Worm (Caenorhabditis elegans) whole organism, young adult: ENCODE measurements around the gene sto-3.

ENCODE experiments used
- B0019.2 ChIP-seq: fragments of 200-800 bp; sonication (Bioruptor generic); conservative IDR thresholded peaks from 2 replicates; pipeline ENCODE4 v1.3.6; 2022; ENCODE audit warnings: missing genetic modification reagents, missing genetic modification characterization, missing compliant biosample characterization
- C17E4.6 ChIP-seq: fragments of 200-800 bp; sonication (Bioruptor generic); IDR thresholded peaks from 2 replicates; pipeline ENCODE4 v1.3.6; 2022; ENCODE audit warnings: missing genetic modification reagents, missing genetic modification characterization, missing compliant biosample characterization
- F22D6.2 ChIP-seq: sonication (generic microtip); optimal IDR thresholded peaks from 2 replicates; lab custom pipeline; 2016; ENCODE audit warnings: mild to moderate bottlenecking, missing genetic modification characterization, missing compliant biosample characterization
- F57A8.1 ChIP-seq: fragments of 200-800 bp; sonication (Bioruptor generic); optimal IDR thresholded peaks from 2 replicates; lab custom pipeline; 2018; ENCODE audit warnings: mild to moderate bottlenecking, missing genetic modification characterization, moderate library complexity, missing compliant biosample characterization
- F57C9.4 ChIP-seq: sonication (generic microtip); optimal IDR thresholded peaks from 2 replicates; lab custom pipeline; 2017; ENCODE audit warnings: mild to moderate bottlenecking, missing genetic modification characterization, missing compliant biosample characterization
- K11D2.4 ChIP-seq: fragments of 200-800 bp; sonication (Bioruptor generic); IDR thresholded peaks from 2 replicates; pipeline ENCODE4 v1.3.6; 2022; ENCODE audit warnings: missing genetic modification reagents, missing genetic modification characterization, missing compliant biosample characterization
- Y79H2A.3 ChIP-seq: fragments of 200-800 bp; sonication (Bioruptor generic); conservative IDR thresholded peaks from 2 replicates; pipeline ENCODE4 v1.3.6; 2022; ENCODE audit warnings: missing genetic modification reagents, missing genetic modification characterization, missing compliant biosample characterization
- ama-1 ChIP-seq, 3 experiments: fragments of 150-350 bp in 1 of 3; sonication (generic microtip) in 2 of 3; optimal IDR thresholded peaks; 2 replicates each; lab custom pipeline; 2014 to 2018; ENCODE audit warnings: missing biosample characterization in 2 of 3, missing genetic modification characterization in 2 of 3, missing genetic modification reagents in 2 of 3
- aptf-3 ChIP-seq: fragments of 200-800 bp; sonication (Bioruptor generic); IDR thresholded peaks from 2 replicates; pipeline ENCODE4 v1.3.6; 2022; ENCODE audit warnings: missing genetic modification characterization, missing compliant biosample characterization
- attf-3 ChIP-seq: fragments of 200-800 bp; sonication (Bioruptor generic); conservative IDR thresholded peaks from 2 replicates; pipeline ENCODE4 v1.3.6; 2022; ENCODE audit warnings: missing genetic modification reagents, missing genetic modification characterization, missing compliant biosample characterization
- ccch-3 ChIP-seq: fragments of 200-800 bp; sonication (Bioruptor generic); optimal IDR thresholded peaks from 2 replicates; lab custom pipeline; 2018; ENCODE audit warnings: mild to moderate bottlenecking, missing genetic modification characterization, missing compliant biosample characterization
- ceh-100 ChIP-seq: fragments of 200-800 bp; sonication (Bioruptor generic); IDR thresholded peaks from 2 replicates; pipeline ENCODE4 v1.3.6; 2022; ENCODE audit warnings: missing genetic modification reagents, missing genetic modification characterization, missing compliant biosample characterization
- dox-1 ChIP-seq: fragments of 200-800 bp; sonication (Bioruptor generic); IDR thresholded peaks from 2 replicates; pipeline ENCODE4 v1.3.6; 2022; ENCODE audit warnings: missing genetic modification reagents, missing genetic modification characterization, missing compliant biosample characterization
- dpff-1 ChIP-seq: sonication (generic microtip); optimal IDR thresholded peaks from 2 replicates; lab custom pipeline; 2017; ENCODE audit warnings: mild to moderate bottlenecking, missing genetic modification characterization, missing compliant biosample characterization
- dpl-1 ChIP-seq: fragments of 150-350 bp; optimal IDR thresholded peaks from 2 replicates; lab custom pipeline; 2014; ENCODE audit warnings: missing biosample characterization, missing genetic modification reagents, missing genetic modification characterization
- egl-44 ChIP-seq: fragments of 200-800 bp; sonication (Bioruptor generic); IDR thresholded peaks from 2 replicates; pipeline ENCODE4 v1.3.6; 2022; ENCODE audit warnings: missing genetic modification reagents, missing genetic modification characterization, missing compliant biosample characterization
- egrh-3 ChIP-seq: fragments of 200-800 bp; sonication (Bioruptor generic); IDR thresholded peaks from 2 replicates; pipeline ENCODE4 v1.3.6; 2022; ENCODE audit warnings: missing genetic modification reagents, missing genetic modification characterization, missing compliant biosample characterization
- gei-17 ChIP-seq: fragments of 200-800 bp; sonication (Bioruptor generic); optimal IDR thresholded peaks from 2 replicates; lab custom pipeline; 2018; ENCODE audit warnings: mild to moderate bottlenecking, missing genetic modification characterization, missing compliant biosample characterization
- him-1 ChIP-seq: sonication (generic microtip); optimal IDR thresholded peaks from 2 replicates; lab custom pipeline; 2016; ENCODE audit warnings: missing genotype, missing genetic modification reagents, missing genetic modification characterization, missing compliant biosample characterization
- lir-1 ChIP-seq: fragments of 200-800 bp; sonication (Bioruptor generic); conservative IDR thresholded peaks from 2 replicates; pipeline ENCODE4 v1.3.6; 2022; ENCODE audit warnings: missing genetic modification reagents, missing genetic modification characterization, missing compliant biosample characterization
- lsl-1 ChIP-seq: fragments of 200-800 bp; sonication (Bioruptor generic); optimal IDR thresholded peaks from 2 replicates; lab custom pipeline; 2018; ENCODE audit warnings: mild to moderate bottlenecking, missing genetic modification characterization, moderate library complexity, missing compliant biosample characterization
- madf-10 ChIP-seq: sonication (generic microtip); optimal IDR thresholded peaks from 2 replicates; lab custom pipeline; 2016; ENCODE audit warnings: mild to moderate bottlenecking, missing genetic modification characterization, missing compliant biosample characterization
- madf-6 ChIP-seq: fragments of 200-800 bp; sonication (Bioruptor generic); IDR thresholded peaks from 2 replicates; pipeline ENCODE4 v1.3.6; 2022; ENCODE audit warnings: missing genetic modification reagents, missing genetic modification characterization, missing compliant biosample characterization
- mes-4 ChIP-seq: sonication (generic microtip); optimal IDR thresholded peaks from 2 replicates; lab custom pipeline; 2016; ENCODE audit warnings: missing genotype, missing genetic modification characterization, missing compliant biosample characterization
- mxl-1 ChIP-seq: sonication (generic microtip); optimal IDR thresholded peaks from 2 replicates; lab custom pipeline; 2016; ENCODE audit warnings: missing genetic modification characterization, missing compliant biosample characterization
- nfya-1 ChIP-seq: sonication (generic microtip); optimal IDR thresholded peaks from 2 replicates; lab custom pipeline; 2017; ENCODE audit warnings: antibody characterized with exemption, missing compliant biosample characterization, missing genetic modification characterization, borderline replicate concordance; ENCODE audit not compliant: insufficient read depth
- nhr-80 ChIP-seq: sonication (generic microtip); optimal IDR thresholded peaks from 2 replicates; lab custom pipeline; 2016; ENCODE audit warnings: missing genetic modification characterization, missing compliant biosample characterization
- rcor-1 ChIP-seq: fragments of 200-800 bp; sonication (Bioruptor generic); IDR thresholded peaks from 2 replicates; pipeline ENCODE4 v1.3.6; 2022; ENCODE audit warnings: missing genetic modification reagents, missing genetic modification characterization, missing compliant biosample characterization
- rec-8 ChIP-seq, 2 experiments: sonication (generic microtip); optimal IDR thresholded peaks; 2 replicates each; lab custom pipeline; 2016; ENCODE audit warnings: mild to moderate bottlenecking in 2 of 2, missing genetic modification characterization in 2 of 2, missing genetic modification reagents in 2 of 2, missing genotype in 2 of 2, missing biosample characterization in 1 of 2, missing compliant biosample characterization in 1 of 2, moderate library complexity in 1 of 2
- sdz-38 ChIP-seq: sonication (generic microtip); optimal IDR thresholded peaks from 2 replicates; lab custom pipeline; 2016; ENCODE audit warnings: missing genotype, missing genetic modification characterization, missing compliant biosample characterization
- snpc-3.4 ChIP-seq: sonication (generic microtip); optimal IDR thresholded peaks from 2 replicates; lab custom pipeline; 2017; ENCODE audit warnings: missing genetic modification characterization, mild to moderate bottlenecking, missing compliant biosample characterization, antibody characterized with exemption, moderate library complexity, missing genotype, missing genetic modification reagents
- somi-1 ChIP-seq: fragments of 200-800 bp; sonication (Bioruptor generic); optimal IDR thresholded peaks from 2 replicates; lab custom pipeline; 2018; ENCODE audit warnings: mild to moderate bottlenecking, missing genetic modification characterization, missing compliant biosample characterization
- tbp1 ChIP-seq: fragments of 200-800 bp; sonication (Bioruptor generic); optimal IDR thresholded peaks from 2 replicates; lab custom pipeline; 2018; ENCODE audit warnings: mild to moderate bottlenecking, missing genetic modification characterization, missing compliant biosample characterization
- zim-3 ChIP-seq: sonication (generic microtip); optimal IDR thresholded peaks from 2 replicates; lab custom pipeline; 2017; ENCODE audit warnings: mild to moderate bottlenecking, missing genetic modification characterization, moderate library complexity, missing compliant biosample characterization
- ztf-22 ChIP-seq: fragments of 200-800 bp; sonication (Bioruptor generic); optimal IDR thresholded peaks from 2 replicates; lab custom pipeline; 2018; ENCODE audit warnings: mild to moderate bottlenecking, missing genetic modification characterization, moderate library complexity, missing compliant biosample characterization

sto-3 gene

DNA sequence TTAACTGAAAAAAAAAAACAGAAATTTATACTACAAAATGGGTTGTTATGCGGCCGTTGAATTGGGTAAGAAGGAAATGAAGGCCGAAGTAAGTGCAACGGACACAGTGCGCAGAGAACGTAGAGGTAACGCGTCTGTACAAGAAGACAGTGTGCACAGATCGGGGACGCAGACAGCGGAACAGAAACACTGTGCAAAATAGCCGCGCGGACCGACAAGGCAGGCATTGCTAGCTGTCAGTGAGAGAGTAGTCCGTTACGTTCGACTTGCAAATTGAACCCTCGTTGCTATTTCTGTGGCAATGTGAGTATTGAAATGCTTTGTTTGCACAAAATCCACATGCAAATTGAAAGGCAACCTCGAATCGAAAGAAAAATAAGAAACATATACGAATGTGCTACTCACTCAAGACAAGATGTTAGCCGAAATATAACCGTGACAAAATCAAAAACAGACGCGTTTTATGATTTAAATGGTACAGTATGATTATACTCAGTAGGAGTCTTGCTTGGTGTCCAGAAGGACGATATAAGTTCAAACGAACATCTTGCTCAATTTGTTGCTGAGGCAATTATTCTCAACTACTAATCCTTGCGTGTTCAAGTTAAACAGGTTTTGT, 21.3 kb downstream of the sto-3 start (continued):
- no peak for TF ChIP-seq nfya-1 (tag; lab: Kevin White, UChicago)

DNA sequence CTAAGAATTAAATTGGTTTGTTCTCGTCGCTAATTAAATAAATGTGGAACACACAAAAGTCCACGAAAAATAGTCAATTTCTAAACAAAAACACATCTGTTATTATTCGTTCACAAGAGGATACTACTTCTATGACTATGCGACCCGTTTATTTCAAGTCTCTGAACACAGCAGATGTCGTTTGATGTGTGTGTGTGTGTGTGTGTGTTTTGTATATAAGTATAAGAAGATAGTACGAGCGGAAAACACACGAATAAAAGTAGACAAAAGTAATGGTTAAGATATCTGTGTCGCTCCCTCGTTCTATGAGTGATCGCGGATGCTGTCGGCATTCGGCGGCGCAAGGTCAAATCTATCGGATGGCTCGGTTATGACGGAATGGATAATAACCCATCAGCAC, 23.1 kb downstream of the sto-3 start:
- no peak for TF ChIP-seq ztf-22 (GFP tag; lab: Kevin White, UChicago)
- TF ChIP-seq madf-10 (tag; lab: Kevin White, UChicago), result no peak
- no peak for TF ChIP-seq egl-44 (GFP tag; lab: Robert Waterston, UW)
- TF ChIP-seq mxl-1 (tag; lab: Kevin White, UChicago), result no peak
- no peak for TF ChIP-seq B0019.2 (GFP tag; lab: Robert Waterston, UW)
- TF ChIP-seq somi-1, result no peak
- no peak for TF ChIP-seq Y79H2A.3 (GFP tag; lab: Robert Waterston, UW)

ce11 chrX:11596876-11597275, 25.0 kb downstream of the sto-3 start:
- no peak for TF ChIP-seq somi-1

ce11 chrX:11592539-11592938, 29.4 kb downstream of the sto-3 start:
- TF ChIP-seq lir-1 (GFP tag; lab: Robert Waterston, UW) (no peak), dox-1 (GFP tag; lab: Robert Waterston, UW) (no peak), nfya-1 (tag; lab: Kevin White, UChicago) (no peak), snpc-3.4 (tag; lab: Kevin White, UChicago) (no peak), attf-3 (GFP tag; lab: Robert Waterston, UW) (no peak), C17E4.6 (no peak)

- TF ChIP-seq egrh-3 (GFP tag; lab: Robert Waterston, UW) (no peak), attf-3 (GFP tag; lab: Robert Waterston, UW) (no peak), nhr-80 (no peak), dpl-1 (GFP tag; lab: Kevin White, UChicago) (no peak), ama-1 (optimal IDR thresholded peaks at IDR 0.05; lab: Kevin White, UChicago) (no peak), ama-1 (GFP tag; optimal IDR thresholded peaks at IDR 0.05; lab: Kevin White, UChicago) (no peak), madf-6 (GFP tag; lab: Robert Waterston, UW) (no peak), zim-3 (tag; lab: Kevin White, UChicago) (no peak), K11D2.4 (GFP tag; lab: Robert Waterston, UW) (no peak), dox-1 (GFP tag; lab: Robert Waterston, UW) (no peak), aptf-3 (no peak), madf-10 (tag; lab: Kevin White, UChicago) (no peak), him-1 (tag; lab: Kevin White, UChicago) (no peak), lsl-1 (GFP tag; lab: Kevin White, UChicago) (no peak), rcor-1 (no peak), F22D6.2 (tag; lab: Kevin White, UChicago) (no peak), somi-1 (no peak), rec-8 (tag; optimal IDR thresholded peaks at IDR 0.05; lab: Kevin White, UChicago) (no peak)
These were observed 30.3 kb downstream of the sto-3 start, which contains the start of gene F52D10.2 for ce11 chrX:11591620-11592019. Gene F52D10.2 (minus strand): TSS chrX:11591720.

DNA sequence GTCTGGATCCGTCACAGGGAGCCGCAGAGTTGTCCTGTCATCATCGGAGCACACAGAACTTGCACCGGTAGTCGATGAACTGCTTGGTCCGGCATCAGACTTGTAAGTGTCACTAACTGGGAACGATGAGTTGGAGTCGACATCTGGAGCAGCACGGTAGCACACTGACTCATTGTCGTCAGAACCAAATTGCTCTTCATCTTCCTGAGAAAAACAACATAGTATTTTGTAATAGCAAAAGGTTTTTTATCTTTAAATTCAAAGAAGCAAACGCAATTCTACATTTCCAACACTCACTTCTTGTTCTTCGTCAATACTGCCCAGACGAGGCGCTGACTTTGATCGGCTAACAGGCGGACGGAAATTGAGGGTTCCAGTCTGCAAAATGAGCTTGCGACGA, 31.4 kb downstream of the sto-3 start:
- TF ChIP-seq ceh-100 (GFP tag; lab: Robert Waterston, UW), result no peak
- no peak for TF ChIP-seq gei-17 (GFP tag; lab: Kevin White, UChicago)
- TF ChIP-seq mes-4 (tag; lab: Kevin White, UChicago), result no peak
- no peak for TF ChIP-seq F57C9.4 (tag; lab: Kevin White, UChicago)
- TF ChIP-seq dpff-1 (tag; lab: Kevin White, UChicago), result no peak
- no peak for TF ChIP-seq F57A8.1 (GFP tag; lab: Kevin White, UChicago)
- no peak for TF ChIP-seq ccch-3
- TF ChIP-seq nhr-80, result no peak
- TF ChIP-seq tbp1 (GFP tag; lab: Kevin White, UChicago), result no peak
- no peak for TF ChIP-seq sdz-38 (tag; lab: Kevin White, UChicago)
